Worm (Caenorhabditis elegans) whole organism, late embryonic: ENCODE data around the gene cest-5.2.

Experiments used
- Y22D7AL.16 ChIP-seq: sonication (generic microtip); optimal IDR thresholded peaks from 2 replicates; lab custom pipeline; 2016; ENCODE audit warnings: missing genetic modification characterization, missing compliant biosample characterization
- ama-1 ChIP-seq: fragments of 150-350 bp; optimal IDR thresholded peaks from 2 replicates; lab custom pipeline; 2014
- ceh-19 ChIP-seq: fragments of 200-800 bp; sonication (Bioruptor generic); optimal IDR thresholded peaks from 2 replicates; lab custom pipeline; 2018; ENCODE audit warnings: mild to moderate bottlenecking, missing genetic modification characterization, missing compliant biosample characterization
- dve-1 ChIP-seq: sonication (generic microtip); optimal IDR thresholded peaks from 2 replicates; lab custom pipeline; 2017; ENCODE audit warnings: antibody characterized with exemption, mild to moderate bottlenecking, missing genetic modification characterization, missing compliant biosample characterization
- fkh-6 ChIP-seq: sonication (generic microtip); optimal IDR thresholded peaks from 2 replicates; lab custom pipeline; 2016; ENCODE audit warnings: missing genetic modification characterization, missing compliant biosample characterization
- pqm-1 ChIP-seq: sonication (generic microtip); optimal IDR thresholded peaks from 2 replicates; lab custom pipeline; 2016; ENCODE audit warnings: missing genetic modification characterization, missing compliant biosample characterization
- rnt-1 ChIP-seq: sonication (generic microtip); optimal IDR thresholded peaks from 2 replicates; lab custom pipeline; 2016; ENCODE audit warnings: missing genetic modification characterization, missing compliant biosample characterization
- ttx-3 ChIP-seq: sonication (generic microtip); optimal IDR thresholded peaks from 2 replicates; lab custom pipeline; 2016; ENCODE audit warnings: missing genetic modification reagents, missing genetic modification characterization, missing compliant biosample characterization

ce11 chrIV:6581658-6582057 lies 46.1 kb downstream of the cest-5.2 start:
- TF ChIP-seq ceh-19, result no peak
- TF ChIP-seq dve-1 (tag; lab: Kevin White, UChicago), result no peak
- TF ChIP-seq ama-1 (lab: Kevin White, UChicago), result no peak
- no peak for TF ChIP-seq rnt-1 (tag; lab: Kevin White, UChicago)
- no peak for TF ChIP-seq Y22D7AL.16
- no peak for TF ChIP-seq pqm-1 (tag; lab: Kevin White, UChicago)
- TF ChIP-seq ttx-3, result no peak
- no peak for TF ChIP-seq fkh-6 (tag; lab: Kevin White, UChicago)
